Worm (Caenorhabditis elegans): ENCODE measurements around the gene irld-26.

DNA sequence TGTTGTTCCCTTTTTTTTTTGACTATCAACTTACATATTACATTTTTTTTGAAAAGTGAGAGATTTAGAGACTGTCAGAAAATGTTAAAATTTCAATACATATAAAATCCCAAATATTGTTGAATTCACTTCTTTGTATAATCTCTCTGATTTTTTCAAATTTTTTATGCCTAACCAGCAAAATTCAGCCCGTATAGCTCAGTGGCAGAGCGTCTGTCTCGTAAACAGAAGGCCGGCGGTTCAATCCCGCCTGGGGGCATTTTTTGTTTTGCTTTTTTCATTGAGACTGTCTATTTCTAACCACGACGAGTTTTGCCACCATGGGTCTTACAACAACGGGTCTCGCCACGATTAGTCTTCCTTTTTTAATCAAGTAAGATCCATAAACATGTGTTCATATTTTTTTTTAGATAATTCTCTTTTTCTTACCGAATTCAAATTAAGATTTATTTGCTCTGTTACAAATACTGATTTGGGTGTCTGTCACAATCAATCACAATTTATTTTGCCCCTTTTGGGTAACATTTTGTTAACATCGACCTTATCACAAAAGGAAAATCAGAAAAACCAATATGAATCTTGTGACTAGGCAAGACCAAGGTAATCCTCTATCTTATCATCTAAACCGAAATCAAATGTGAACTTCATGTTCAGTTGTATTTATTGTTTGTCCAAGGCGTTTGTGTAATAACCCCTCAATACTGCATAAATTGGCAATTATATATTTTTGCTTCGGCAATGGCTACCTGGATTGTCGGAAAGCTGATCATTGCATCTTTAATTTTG is 14.2 kb downstream of the irld-26 start, which contains the start of gene glc-1:
- TF ChIP-seq ces-1 (GFP tag; optimal IDR thresholded peaks at IDR 0.05) (no peak), hlh-1 (tag; optimal IDR thresholded peaks at IDR 0.05) (no peak), unc-39 (tag; optimal IDR thresholded peaks at IDR 0.05) (no peak), nhr-237 (tag; optimal IDR thresholded peaks at IDR 0.05) (no peak), ham-2 (GFP tag; optimal IDR thresholded peaks at IDR 0.05) (no peak), ztf-11 (tag; optimal IDR thresholded peaks at IDR 0.05) (no peak), lin-13 (tag; optimal IDR thresholded peaks at IDR 0.05) (no peak), snpc-4 (tag; optimal IDR thresholded peaks at IDR 0.05) (no peak), nhr-28 (tag; optimal IDR thresholded peaks at IDR 0.05) (no peak)

All from whole organism, mixed stage, embryonic.